Worm (Caenorhabditis elegans): ENCODE data around the gene Y22D7AL.11.
A peak's percentile ranks its signal among the peaks of the same experiment; 100 is the strongest.

The Y22D7AL.11 gene

DNA sequence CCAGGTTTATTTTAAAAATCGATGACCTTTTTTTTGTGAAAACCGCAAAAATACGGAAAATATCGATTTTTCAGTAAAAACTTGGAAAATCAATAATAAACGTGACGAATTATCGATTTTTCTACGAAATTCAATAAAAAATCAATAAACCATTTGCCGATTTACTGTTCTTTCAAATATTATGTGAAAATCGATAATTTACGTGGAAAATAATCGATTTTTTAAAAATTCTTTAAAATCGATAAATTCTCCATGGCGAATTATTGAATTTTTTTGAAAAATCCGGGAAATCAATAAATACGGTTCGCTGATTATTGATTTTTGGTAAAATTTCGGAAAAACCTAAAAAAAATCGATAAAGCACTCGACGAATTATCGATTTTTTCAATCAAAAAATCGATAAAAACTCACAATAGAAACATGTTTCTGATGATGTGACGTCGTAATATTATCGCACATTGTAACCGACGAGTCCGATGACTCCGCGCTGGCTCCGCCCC lies 49.9 kb downstream of the Y22D7AL.11 start:
- TF ChIP-seq ceh-28 (tag; optimal IDR thresholded peaks at IDR 0.05) (peak; percentile 96), unc-39 (tag; optimal IDR thresholded peaks at IDR 0.05) (no peak)

DNA sequence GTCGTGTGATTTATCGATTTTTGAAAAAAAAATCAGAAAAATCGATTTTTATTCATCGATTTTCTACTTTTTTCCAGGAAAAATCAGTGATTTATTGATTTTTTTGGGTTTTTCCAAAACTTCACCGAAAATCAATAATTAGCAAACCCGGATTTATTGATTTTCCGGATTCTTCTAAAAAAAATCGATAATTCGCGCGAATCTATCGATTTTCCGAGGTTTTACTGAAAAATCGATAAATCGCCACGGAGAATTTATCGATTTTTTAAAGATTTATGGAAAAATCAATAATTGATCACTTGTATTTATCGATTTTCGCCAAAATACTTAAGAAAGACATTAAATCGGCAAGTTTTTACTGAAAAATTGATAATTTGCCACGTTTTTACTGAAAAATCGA lies 50.6 kb downstream of the Y22D7AL.11 start:
- peak; percentile 97 for TF ChIP-seq ceh-28 (tag; optimal IDR thresholded peaks at IDR 0.05)
- TF ChIP-seq elt-3 (tag; optimal IDR thresholded peaks at IDR 0.05): no peak

Measured in whole organism, L3 larva.